Fruit fly (Drosophila melanogaster) whole organism, embryonic: ENCODE data around the gene CG14567.

Experiments used
- Atf6 ChIP-seq: fragments of 200-800 bp; sonication (Bioruptor generic); IDR thresholded peaks from 2 replicates; pipeline ENCODE4 v1.3.6; 2022; ENCODE audit warnings: missing biosample characterization, missing genetic modification characterization
- CG10147 ChIP-seq: fragments of 200-800 bp; sonication (Bioruptor generic); optimal IDR thresholded peaks from 2 replicates; lab custom pipeline; 2019; ENCODE audit warnings: missing biosample characterization, mild to moderate bottlenecking, missing genetic modification characterization, moderate library complexity
- CG1024 ChIP-seq: fragments of 200-800 bp; sonication (Bioruptor generic); IDR thresholded peaks from 2 replicates; pipeline ENCODE4 v1.3.6; 2022; ENCODE audit warnings: missing biosample characterization, missing genetic modification characterization
- CG10462 ChIP-seq: fragments of 200-800 bp; sonication (Bioruptor generic); optimal IDR thresholded peaks from 2 replicates; lab custom pipeline; 2016; ENCODE audit warnings: missing biosample characterization, missing genetic modification characterization
- CG11085 ChIP-seq: fragments of 200-800 bp; sonication (Bioruptor generic); IDR thresholded peaks from 2 replicates; pipeline ENCODE4 v1.3.6; 2022; ENCODE audit warnings: missing biosample characterization, missing genetic modification characterization
- CG13624 ChIP-seq: fragments of 200-800 bp; sonication (Bioruptor generic); optimal IDR thresholded peaks from 2 replicates; lab custom pipeline; 2016; ENCODE audit warnings: missing biosample characterization, missing genetic modification characterization
- CG14050 ChIP-seq: fragments of 200-800 bp; sonication (Bioruptor generic); IDR thresholded peaks from 3 replicates; pipeline ENCODE4 v1.3.6; 2022; ENCODE audit warnings: missing biosample characterization, missing genetic modification characterization
- CG15269 ChIP-seq: fragments of 200-800 bp; sonication (Bioruptor generic); optimal IDR thresholded peaks from 2 replicates; lab custom pipeline; 2018; ENCODE audit warnings: missing biosample characterization, mild to moderate bottlenecking, missing genetic modification characterization, moderate library complexity
- CG1602 ChIP-seq: fragments of 200-800 bp; sonication (Bioruptor generic); optimal IDR thresholded peaks from 3 replicates; lab custom pipeline; 2016; ENCODE audit warnings: missing biosample characterization, missing genetic modification characterization
- CG17385 ChIP-seq: fragments of 200-800 bp; sonication (Bioruptor generic); optimal IDR thresholded peaks from 3 replicates; lab custom pipeline; 2018; ENCODE audit warnings: missing biosample characterization, mild to moderate bottlenecking, missing genetic modification characterization
- CG2129 ChIP-seq: fragments of 200-800 bp; sonication (Bioruptor generic); IDR thresholded peaks from 2 replicates; pipeline ENCODE4 v1.3.6; 2022; ENCODE audit warnings: missing biosample characterization, missing genetic modification characterization; ENCODE audit not compliant: partially characterized antibody
- CG2889 ChIP-seq: fragments of 200-800 bp; sonication (Bioruptor generic); IDR thresholded peaks from 3 replicates; pipeline ENCODE4 v1.3.6; 2022; ENCODE audit warnings: missing biosample characterization, missing genetic modification characterization
- CG30403 ChIP-seq: fragments of 200-800 bp; sonication (Bioruptor generic); optimal IDR thresholded peaks from 3 replicates; lab custom pipeline; 2016; ENCODE audit warnings: missing biosample characterization, missing genetic modification characterization
- CG4404 ChIP-seq: fragments of 200-800 bp; sonication (Bioruptor generic); IDR thresholded peaks from 2 replicates; pipeline ENCODE4 v1.3.6; 2022; ENCODE audit warnings: missing biosample characterization, missing genetic modification characterization
- CG4707 ChIP-seq: fragments of 200-800 bp; sonication (Bioruptor generic); optimal IDR thresholded peaks from 2 replicates; lab custom pipeline; 2018; ENCODE audit warnings: missing biosample characterization, mild to moderate bottlenecking, missing genetic modification characterization, moderate library complexity
- CG4730 ChIP-seq: fragments of 200-800 bp; sonication (Bioruptor generic); IDR thresholded peaks from 2 replicates; pipeline ENCODE4 v1.3.6; 2022; ENCODE audit warnings: missing biosample characterization, missing genetic modification characterization
- CG4820 ChIP-seq: fragments of 200-800 bp; sonication (Bioruptor generic); optimal IDR thresholded peaks from 3 replicates; lab custom pipeline; 2016; ENCODE audit warnings: missing biosample characterization, missing genetic modification characterization
- CG6765 ChIP-seq: fragments of 200-800 bp; sonication (Bioruptor generic); optimal IDR thresholded peaks from 3 replicates; lab custom pipeline; 2017; ENCODE audit warnings: missing biosample characterization, mild to moderate bottlenecking, missing genetic modification characterization
- CG6791 ChIP-seq: fragments of 200-800 bp; sonication (Bioruptor generic); IDR thresholded peaks from 3 replicates; pipeline ENCODE4 v1.3.6; 2022; ENCODE audit warnings: missing biosample characterization, missing genetic modification characterization; ENCODE audit not compliant: partially characterized antibody
- CG6854 ChIP-seq: fragments of 200-800 bp; sonication (Bioruptor generic); optimal IDR thresholded peaks from 3 replicates; lab custom pipeline; 2017; ENCODE audit warnings: missing biosample characterization, mild to moderate bottlenecking, missing genetic modification characterization
- Dek ChIP-seq: fragments of 200-800 bp; sonication (Bioruptor generic); optimal IDR thresholded peaks from 3 replicates; lab custom pipeline; 2019; ENCODE audit warnings: missing biosample characterization, mild to moderate bottlenecking, missing genetic modification characterization, moderate library complexity
- Dip3 ChIP-seq: fragments of 200-800 bp; sonication (Bioruptor generic); optimal IDR thresholded peaks from 3 replicates; lab custom pipeline; 2016; ENCODE audit warnings: missing biosample characterization, missing genetic modification characterization
- Doc3 ChIP-seq: fragments of 200-800 bp; sonication (Bioruptor generic); IDR thresholded peaks from 3 replicates; pipeline ENCODE4 v1.3.6; 2022; ENCODE audit warnings: missing biosample characterization, missing genetic modification characterization; ENCODE audit not compliant: partially characterized antibody
- Elba2 ChIP-seq: fragments of 200-800 bp; sonication (Bioruptor generic); optimal IDR thresholded peaks from 3 replicates; lab custom pipeline; 2016; ENCODE audit warnings: missing biosample characterization, missing genetic modification characterization
- H15 ChIP-seq: fragments of 200-800 bp; sonication (Bioruptor generic); IDR thresholded peaks from 3 replicates; pipeline ENCODE4 v1.3.6; 2022; ENCODE audit warnings: missing biosample characterization, missing genetic modification characterization
- H2.0 ChIP-seq: fragments of 200-800 bp; sonication (Bioruptor generic); IDR thresholded peaks from 2 replicates; pipeline ENCODE4 v1.3.6; 2022; ENCODE audit warnings: missing biosample characterization, missing genetic modification characterization
- MTF-1 ChIP-seq: fragments of 200-800 bp; sonication (Bioruptor generic); optimal IDR thresholded peaks from 2 replicates; lab custom pipeline; 2018; ENCODE audit warnings: missing biosample characterization, mild to moderate bottlenecking, missing genetic modification characterization, borderline replicate concordance
- Mrtf ChIP-seq: fragments of 200-800 bp; sonication (Bioruptor generic); IDR thresholded peaks from 3 replicates; pipeline ENCODE4 v1.3.6; 2022; ENCODE audit warnings: missing biosample characterization, missing genetic modification characterization
- NK7.1 ChIP-seq: fragments of 200-800 bp; sonication (Bioruptor generic); optimal IDR thresholded peaks from 3 replicates; lab custom pipeline; 2016; ENCODE audit warnings: missing biosample characterization, missing genetic modification characterization
- Oaz ChIP-seq: fragments of 200-800 bp; sonication (Bioruptor generic); IDR thresholded peaks from 2 replicates; pipeline ENCODE4 v1.3.6; 2022; ENCODE audit warnings: missing biosample characterization, missing genetic modification characterization
- Optix ChIP-seq: fragments of 200-800 bp; sonication (Bioruptor generic); IDR thresholded peaks from 3 replicates; pipeline ENCODE4 v1.3.6; 2022; ENCODE audit warnings: missing biosample characterization, missing genetic modification characterization
- Taf1 ChIP-seq: fragments of 200-800 bp; sonication (Bioruptor generic); IDR thresholded peaks from 2 replicates; pipeline ENCODE4 v1.3.6; 2022; ENCODE audit warnings: missing biosample characterization, missing genetic modification characterization
- Xrp1 ChIP-seq: fragments of 200-800 bp; sonication (Bioruptor generic); IDR thresholded peaks from 2 replicates; pipeline ENCODE4 v1.3.6; 2022; ENCODE audit warnings: missing biosample characterization, missing genetic modification characterization
- ab ChIP-seq: fragments of 200-800 bp; sonication (Bioruptor generic); optimal IDR thresholded peaks from 2 replicates; lab custom pipeline; 2016; ENCODE audit warnings: missing biosample characterization, missing genetic modification characterization
- al ChIP-seq: fragments of 200-800 bp; sonication (Bioruptor generic); IDR thresholded peaks from 2 replicates; pipeline ENCODE4 v1.3.6; 2022; ENCODE audit warnings: missing biosample characterization, missing genetic modification characterization
- caup ChIP-seq: fragments of 200-800 bp; sonication (Bioruptor generic); optimal IDR thresholded peaks from 3 replicates; lab custom pipeline; 2017; ENCODE audit warnings: missing biosample characterization, mild to moderate bottlenecking, missing genetic modification characterization, moderate library complexity; ENCODE audit not compliant: severe bottlenecking
- crol ChIP-seq: fragments of 200-800 bp; sonication (Bioruptor generic); IDR thresholded peaks from 2 replicates; pipeline ENCODE4 v1.3.6; 2022; ENCODE audit warnings: missing biosample characterization, missing genetic modification characterization
- en ChIP-seq: fragments of 200-800 bp; sonication (Bioruptor generic); optimal IDR thresholded peaks from 2 replicates; lab custom pipeline; 2016; ENCODE audit warnings: missing biosample characterization, missing genetic modification characterization
- exex ChIP-seq: fragments of 200-800 bp; sonication (Bioruptor generic); optimal IDR thresholded peaks from 4 replicates; lab custom pipeline; 2018; ENCODE audit warnings: missing biosample characterization, mild to moderate bottlenecking, missing genetic modification characterization, moderate library complexity
- fd96Cb ChIP-seq: fragments of 200-800 bp; sonication (Bioruptor generic); optimal IDR thresholded peaks from 2 replicates; lab custom pipeline; 2018; ENCODE audit warnings: missing biosample characterization, mild to moderate bottlenecking, missing genetic modification characterization, moderate library complexity
- fru ChIP-seq: fragments of >200 bp; optimal IDR thresholded peaks from 2 replicates; lab custom pipeline; 2017
- gcm ChIP-seq: fragments of 200-800 bp; sonication (Bioruptor generic); optimal IDR thresholded peaks from 2 replicates; lab custom pipeline; 2019; ENCODE audit warnings: missing biosample characterization, mild to moderate bottlenecking, missing genetic modification characterization, moderate library complexity
- gem ChIP-seq: fragments of 200-800 bp; sonication (Bioruptor generic); optimal IDR thresholded peaks from 2 replicates; lab custom pipeline; 2019; ENCODE audit warnings: missing biosample characterization, mild to moderate bottlenecking, missing genetic modification characterization, moderate library complexity
- jigr1 ChIP-seq: fragments of 200-800 bp; sonication (Bioruptor generic); IDR thresholded peaks from 3 replicates; pipeline ENCODE4 v1.3.6; 2022; ENCODE audit warnings: missing biosample characterization, missing genetic modification characterization
- mam ChIP-seq: fragments of 200-800 bp; sonication (Bioruptor generic); optimal IDR thresholded peaks from 3 replicates; lab custom pipeline; 2016; ENCODE audit warnings: missing biosample characterization, missing genetic modification characterization
- mld ChIP-seq: fragments of 200-800 bp; sonication (Bioruptor generic); IDR thresholded peaks from 3 replicates; pipeline ENCODE4 v1.3.6; 2022; ENCODE audit warnings: missing biosample characterization, missing genetic modification characterization; ENCODE audit not compliant: partially characterized antibody
- odd ChIP-seq: fragments of 200-800 bp; sonication (Bioruptor generic); optimal IDR thresholded peaks from 2 replicates; lab custom pipeline; 2017; ENCODE audit warnings: missing biosample characterization, mild to moderate bottlenecking, missing genetic modification characterization
- tap ChIP-seq: fragments of 200-800 bp; optimal IDR thresholded peaks from 3 replicates; lab custom pipeline; 2019; ENCODE audit warnings: missing biosample characterization, mild to moderate bottlenecking, missing genetic modification characterization, moderate library complexity
- tgo ChIP-seq: fragments of 200-800 bp; sonication (Bioruptor generic); IDR thresholded peaks from 3 replicates; pipeline ENCODE4 v1.3.6; 2022; ENCODE audit warnings: missing biosample characterization, missing genetic modification characterization
- twi ChIP-seq: fragments of 200-800 bp; optimal IDR thresholded peaks from 2 replicates; lab custom pipeline; 2019; ENCODE audit warnings: missing biosample characterization, mild to moderate bottlenecking, missing genetic modification characterization, moderate library complexity

Gene CG14567

dm6 chr3L:21738175-21739016 is at the start of gene CG14567 (continued):
- TF ChIP-seq tap (tag; lab: Kevin White, UChicago) (peak; percentile 8), CG1602 (GFP tag; lab: Kevin White, UChicago) (no peak), CG6854 (GFP tag; lab: Kevin White, UChicago) (no peak), caup (GFP tag; lab: Kevin White, UChicago) (no peak), odd (no peak), CG30403 (GFP tag; lab: Kevin White, UChicago) (peak; percentile 16), Doc3 (GFP tag; lab: Robert Waterston, UW) (no peak), Mrtf (no peak), ab (GFP tag; lab: Kevin White, UChicago) (no peak), CG10462 (GFP tag; lab: Kevin White, UChicago) (no peak), tgo (GFP tag; lab: Robert Waterston, UW) (peak; percentile 45; the same call in 2 of the 3 replicates), Optix (GFP tag; lab: Robert Waterston, UW) (no peak), Xrp1 (peak; percentile 45; the same call in 1 of the 2 replicates), gcm (GFP tag; lab: Kevin White, UChicago) (no peak), MTF-1 (GFP tag; lab: Kevin White, UChicago) (no peak), al (GFP tag; lab: Robert Waterston, UW) (0 out of 2 replicates have a peak, but pooled peaks have one; percentile 13), mam (no peak), CG13624 (GFP tag; lab: Kevin White, UChicago) (no peak), Dek (tag; lab: Kevin White, UChicago) (no peak), exex (no peak), CG10147 (no peak), CG4820 (GFP tag; lab: Kevin White, UChicago) (peak; percentile 1), CG1024 (no peak), CG15269 (peak; percentile 13), mld (GFP tag; lab: Robert Waterston, UW) (no peak), Dip3 (GFP tag; lab: Kevin White, UChicago) (no peak), H2.0 (GFP tag; lab: Robert Waterston, UW) (peak; percentile 38; the same call in 1 of the 2 replicates), Oaz (GFP tag; lab: Robert Waterston, UW) (no peak), gem (tag; lab: Kevin White, UChicago) (peak; percentile 63), CG6765 (GFP tag; lab: Kevin White, UChicago) (no peak), H15 (no peak), crol (GFP tag; lab: Robert Waterston, UW) (no peak), CG4404 (GFP tag; lab: Robert Waterston, UW) (no peak), Taf1 (GFP tag; lab: Robert Waterston, UW) (no peak), CG2889 (GFP tag; lab: Robert Waterston, UW) (no peak), CG2129 (no peak), en (GFP tag; lab: Kevin White, UChicago) (no peak), Elba2 (GFP tag; lab: Kevin White, UChicago) (no peak), fru (no peak), twi (no peak), CG6791 (GFP tag; lab: Robert Waterston, UW) (no peak), Atf6 (GFP tag; lab: Robert Waterston, UW) (peak; percentile 55; the same call in 1 of the 2 replicates), CG4707 (GFP tag; lab: Kevin White, UChicago) (no peak), CG17385 (GFP tag; lab: Kevin White, UChicago) (peak; percentile 5), CG11085 (GFP tag; lab: Robert Waterston, UW) (no peak), CG14050 (GFP tag; lab: Robert Waterston, UW) (no peak), CG4730 (GFP tag; lab: Robert Waterston, UW) (no peak), jigr1 (GFP tag; lab: Robert Waterston, UW) (no peak), NK7.1 (GFP tag; lab: Kevin White, UChicago) (no peak), fd96Cb (tag; lab: Kevin White, UChicago) (peak; percentile 33)
